Worm (Caenorhabditis elegans) whole organism, midembryonic: ENCODE data around the gene frpr-13.

ENCODE experiments used
- T22C8.4 ChIP-seq: fragments of 200-800 bp; sonication (Bioruptor generic); IDR thresholded peaks from 2 replicates; pipeline ENCODE4 v1.3.6; 2022; ENCODE audit warnings: missing genetic modification characterization, missing compliant biosample characterization
- cog-1 ChIP-seq: sonication (generic microtip); optimal IDR thresholded peaks from 2 replicates; lab custom pipeline; 2016; ENCODE audit warnings: missing genetic modification characterization, missing compliant biosample characterization
- flt-1 ChIP-seq: fragments of 200-800 bp; sonication (Bioruptor generic); IDR thresholded peaks from 2 replicates; pipeline ENCODE4 v1.3.6; 2022; ENCODE audit warnings: missing genetic modification characterization, missing compliant biosample characterization
- klf-2 ChIP-seq: fragments of 200-800 bp; sonication (Bioruptor generic); conservative IDR thresholded peaks from 2 replicates; pipeline ENCODE4 v1.3.6; 2022; ENCODE audit warnings: missing genetic modification reagents, missing genetic modification characterization, missing compliant biosample characterization
- med-1 ChIP-seq: sonication (generic microtip); optimal IDR thresholded peaks from 2 replicates; lab custom pipeline; 2017; ENCODE audit warnings: missing genetic modification characterization, mild to moderate bottlenecking, missing compliant biosample characterization, antibody characterized with exemption, missing genetic modification reagents; ENCODE audit not compliant: insufficient read depth
- ref-1 ChIP-seq: fragments of 200-800 bp; sonication (Bioruptor generic); conservative IDR thresholded peaks from 2 replicates; pipeline ENCODE4 v1.3.6; 2022; ENCODE audit warnings: missing genetic modification reagents, missing genetic modification characterization, missing compliant biosample characterization
- tab-1 ChIP-seq: fragments of 200-800 bp; sonication (Bioruptor generic); IDR thresholded peaks from 2 replicates; pipeline ENCODE4 v1.3.6; 2022; ENCODE audit warnings: missing genetic modification characterization, missing compliant biosample characterization
- ztf-23 ChIP-seq: fragments of 200-800 bp; sonication (Bioruptor generic); IDR thresholded peaks from 2 replicates; pipeline ENCODE4 v1.3.6; 2022; ENCODE audit warnings: missing genetic modification reagents, missing genetic modification characterization, missing compliant biosample characterization
- ztf-29 ChIP-seq: fragments of 200-800 bp; sonication (Bioruptor generic); IDR thresholded peaks from 2 replicates; pipeline ENCODE4 v1.3.6; 2022; ENCODE audit warnings: missing genetic modification reagents, missing genetic modification characterization, missing compliant biosample characterization

frpr-13 gene

DNA sequence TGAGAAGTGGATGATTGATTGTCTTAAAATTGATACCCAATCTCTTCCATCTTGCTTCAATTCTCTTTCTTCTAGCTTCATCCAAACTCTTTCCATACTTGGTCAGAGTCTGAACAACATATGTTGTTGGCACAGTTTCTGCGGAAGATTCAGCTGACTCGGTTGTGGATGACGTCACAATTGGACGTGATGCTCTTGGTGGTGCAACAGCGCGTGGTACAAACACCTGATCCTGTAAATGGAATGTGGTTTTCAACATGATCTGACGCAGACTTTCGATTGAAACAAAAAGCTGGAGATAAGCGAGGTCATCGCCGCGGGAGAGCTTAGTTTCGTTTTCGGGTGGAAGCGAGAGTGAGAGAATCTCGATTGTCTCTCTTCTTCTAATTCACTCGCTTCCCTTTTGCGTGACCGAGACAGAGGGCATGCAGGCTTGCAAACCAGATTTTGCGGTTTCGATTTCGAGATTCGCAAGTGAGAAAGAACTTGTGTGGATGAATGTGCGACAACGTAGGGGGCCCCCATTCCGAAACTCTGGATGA is 43.7 kb downstream of the frpr-13 start:
- TF ChIP-seq ztf-29 (GFP tag; lab: Robert Waterston, UW) (no peak), med-1 (GFP tag; lab: Kevin White, UChicago) (no peak), klf-2 (no peak), flt-1 (GFP tag; lab: Robert Waterston, UW) (no peak), ref-1 (GFP tag; lab: Robert Waterston, UW) (no peak), tab-1 (GFP tag; lab: Robert Waterston, UW) (no peak), T22C8.4 (no peak), cog-1 (tag; lab: Kevin White, UChicago) (no peak), ztf-23 (GFP tag; lab: Robert Waterston, UW) (no peak)

ce11 chrV:8943963-8944362 is 45.1 kb downstream of the frpr-13 start, which contains the start of gene T19A5.3:
TSS of gene T19A5.3 (minus strand) at chrV:8944063.
- TF ChIP-seq ztf-23 (GFP tag; lab: Robert Waterston, UW) (no peak), med-1 (GFP tag; lab: Kevin White, UChicago) (no peak), klf-2 (no peak), ztf-29 (GFP tag; lab: Robert Waterston, UW) (no peak), flt-1 (GFP tag; lab: Robert Waterston, UW) (no peak), ref-1 (GFP tag; lab: Robert Waterston, UW) (no peak), tab-1 (GFP tag; lab: Robert Waterston, UW) (no peak), cog-1 (tag; lab: Kevin White, UChicago) (no peak), T22C8.4 (no peak)

DNA sequence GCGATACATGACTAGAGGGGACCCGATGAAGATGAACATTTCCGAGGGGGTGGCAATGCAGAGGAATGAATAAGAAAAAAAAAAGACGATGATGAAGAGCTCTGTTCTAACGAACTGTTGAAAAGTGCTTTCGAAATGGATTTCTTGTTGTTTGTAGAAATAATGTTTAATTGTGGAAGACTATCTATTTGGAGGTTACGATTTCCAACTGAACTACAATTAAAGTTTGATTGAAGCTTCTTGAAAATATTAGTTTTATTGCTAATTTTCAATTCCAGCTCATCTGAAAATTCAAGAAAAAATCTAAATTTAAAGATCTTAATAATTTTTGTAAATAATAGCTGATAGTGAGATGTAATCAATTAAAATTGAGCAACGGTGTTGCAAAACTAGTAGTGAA is 45.6 kb downstream of the frpr-13 start:
- TF ChIP-seq med-1 (GFP tag; lab: Kevin White, UChicago) = no peak
- TF ChIP-seq ztf-23 (GFP tag; lab: Robert Waterston, UW) = no peak
- no peak for TF ChIP-seq T22C8.4
- no peak for TF ChIP-seq tab-1 (GFP tag; lab: Robert Waterston, UW)
- no peak for TF ChIP-seq ztf-29 (GFP tag; lab: Robert Waterston, UW)
- no peak for TF ChIP-seq ref-1 (GFP tag; lab: Robert Waterston, UW)
- no peak for TF ChIP-seq cog-1 (tag; lab: Kevin White, UChicago)
- no peak for TF ChIP-seq klf-2
- TF ChIP-seq flt-1 (GFP tag; lab: Robert Waterston, UW) = no peak

ce11 chrV:8946142-8946541 is 47.3 kb downstream of the frpr-13 start:
- TF ChIP-seq ztf-29 (GFP tag; lab: Robert Waterston, UW) = no peak
- no peak for TF ChIP-seq tab-1 (GFP tag; lab: Robert Waterston, UW)
- TF ChIP-seq ref-1 (GFP tag; lab: Robert Waterston, UW) = no peak
- no peak for TF ChIP-seq klf-2
- no peak for TF ChIP-seq cog-1 (tag; lab: Kevin White, UChicago)
- no peak for TF ChIP-seq T22C8.4
- no peak for TF ChIP-seq med-1 (GFP tag; lab: Kevin White, UChicago)
- no peak for TF ChIP-seq flt-1 (GFP tag; lab: Robert Waterston, UW)
- no peak for TF ChIP-seq ztf-23 (GFP tag; lab: Robert Waterston, UW)

DNA sequence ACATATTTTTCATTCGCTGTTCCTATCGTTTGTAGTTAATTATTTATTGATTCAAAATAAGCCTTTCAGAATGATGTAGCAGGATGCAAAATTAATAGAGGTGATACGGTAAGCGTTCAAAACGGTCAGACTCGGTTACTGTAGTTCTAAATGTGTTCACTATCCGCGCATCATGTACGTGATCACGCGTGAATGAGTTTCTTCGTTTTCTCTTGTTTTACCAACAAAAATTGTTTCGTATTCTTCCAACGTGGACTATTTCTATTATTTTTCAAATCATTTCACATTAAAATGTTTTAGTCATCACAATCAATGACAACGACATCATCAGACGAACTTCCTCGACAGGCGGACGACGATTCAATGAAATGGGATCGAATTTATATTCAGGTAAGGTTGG is 48.6 kb downstream of the frpr-13 start, which contains the start of gene gck-1:
gck-1 (plus strand) TSS at position 301 of the 400 bp plus-strand sequence.
- no peak for TF ChIP-seq cog-1 (tag; lab: Kevin White, UChicago)
- no peak for TF ChIP-seq ztf-23 (GFP tag; lab: Robert Waterston, UW)
- no peak for TF ChIP-seq T22C8.4
- no peak for TF ChIP-seq flt-1 (GFP tag; lab: Robert Waterston, UW)
- TF ChIP-seq ztf-29 (GFP tag; lab: Robert Waterston, UW) = no peak
- TF ChIP-seq ref-1 (GFP tag; lab: Robert Waterston, UW) = no peak
- no peak for TF ChIP-seq med-1 (GFP tag; lab: Kevin White, UChicago)
- no peak for TF ChIP-seq klf-2
- TF ChIP-seq tab-1 (GFP tag; lab: Robert Waterston, UW) = no peak

- TF ChIP-seq T22C8.4 (no peak), klf-2 (no peak), ztf-23 (GFP tag; lab: Robert Waterston, UW) (no peak), ref-1 (GFP tag; lab: Robert Waterston, UW) (no peak), flt-1 (GFP tag; lab: Robert Waterston, UW) (no peak), cog-1 (tag; lab: Kevin White, UChicago) (no peak), tab-1 (GFP tag; lab: Robert Waterston, UW) (no peak), med-1 (GFP tag; lab: Kevin White, UChicago) (no peak), ztf-29 (GFP tag; lab: Robert Waterston, UW) (no peak)
These were observed 49.5 kb downstream of the frpr-13 start for ce11 chrV:8948365-8948764.

DNA sequence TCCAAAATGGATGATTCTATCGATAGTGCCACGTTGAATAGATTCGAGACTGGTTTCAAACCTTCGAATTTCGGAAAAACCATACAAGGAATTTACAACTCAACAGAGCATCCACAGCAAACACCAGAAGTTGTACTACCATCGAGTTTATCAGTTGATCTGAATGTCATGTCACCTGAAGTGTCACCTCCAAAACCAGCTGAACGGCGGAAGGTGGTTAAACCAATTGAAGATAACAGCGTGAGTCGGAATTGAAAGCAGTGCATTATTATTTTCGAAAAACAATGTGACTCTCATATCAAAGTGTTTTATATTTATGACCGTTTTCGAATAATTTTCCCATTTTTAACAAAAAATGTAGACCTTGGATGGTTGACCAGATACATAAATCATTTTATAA is 50.1 kb downstream of the frpr-13 start:
- no peak for TF ChIP-seq cog-1 (tag; lab: Kevin White, UChicago)
- TF ChIP-seq tab-1 (GFP tag; lab: Robert Waterston, UW) = no peak
- no peak for TF ChIP-seq ztf-29 (GFP tag; lab: Robert Waterston, UW)
- TF ChIP-seq T22C8.4 = no peak
- TF ChIP-seq ztf-23 (GFP tag; lab: Robert Waterston, UW) = no peak
- no peak for TF ChIP-seq klf-2
- no peak for TF ChIP-seq flt-1 (GFP tag; lab: Robert Waterston, UW)
- no peak for TF ChIP-seq med-1 (GFP tag; lab: Kevin White, UChicago)
- no peak for TF ChIP-seq ref-1 (GFP tag; lab: Robert Waterston, UW)

ce11 chrV:8949873-8950272 is 51.0 kb downstream of the frpr-13 start:
- no peak for TF ChIP-seq tab-1 (GFP tag; lab: Robert Waterston, UW)
